Fruit fly (Drosophila melanogaster): ENCODE results near the gene Dora.

dm6 chrX:18897294-18897693, 33.5 kb downstream of the Dora start:
- 0 out of 2 replicates have a peak, but pooled peaks have one; percentile 8 for TF ChIP-seq CG15336 (GFP tag; IDR thresholded peaks at IDR 0.05)
- TF ChIP-seq CG16779 (tag; optimal IDR thresholded peaks at IDR 0.05) = no peak
- TF ChIP-seq CG31627 (GFP tag; optimal IDR thresholded peaks at IDR 0.05) = no peak
